Worm (Caenorhabditis elegans): Measurements from ENCODE around the gene frpr-8.

- TF ChIP-seq ceh-43 (GFP tag; optimal IDR thresholded peaks at IDR 0.05) (no peak), tbx-8 (GFP tag; optimal IDR thresholded peaks at IDR 0.05) (no peak), nhr-12 (tag; optimal IDR thresholded peaks at IDR 0.05) (no peak), mls-2 (tag; optimal IDR thresholded peaks at IDR 0.05) (no peak), ces-1 (GFP tag; optimal IDR thresholded peaks at IDR 0.05) (no peak), elt-1 (tag; optimal IDR thresholded peaks at IDR 0.05; ENCODE audit: borderline replicate concordance, insufficient read depth) (no peak)
These were observed 45.3 kb downstream of the frpr-8 start, which contains the start of gene M02D8.7 for ce11 chrX:8742896-8743295.
